Fruit fly (Drosophila melanogaster): ENCODE results near the gene CG15756.

CG15756 gene

DNA sequence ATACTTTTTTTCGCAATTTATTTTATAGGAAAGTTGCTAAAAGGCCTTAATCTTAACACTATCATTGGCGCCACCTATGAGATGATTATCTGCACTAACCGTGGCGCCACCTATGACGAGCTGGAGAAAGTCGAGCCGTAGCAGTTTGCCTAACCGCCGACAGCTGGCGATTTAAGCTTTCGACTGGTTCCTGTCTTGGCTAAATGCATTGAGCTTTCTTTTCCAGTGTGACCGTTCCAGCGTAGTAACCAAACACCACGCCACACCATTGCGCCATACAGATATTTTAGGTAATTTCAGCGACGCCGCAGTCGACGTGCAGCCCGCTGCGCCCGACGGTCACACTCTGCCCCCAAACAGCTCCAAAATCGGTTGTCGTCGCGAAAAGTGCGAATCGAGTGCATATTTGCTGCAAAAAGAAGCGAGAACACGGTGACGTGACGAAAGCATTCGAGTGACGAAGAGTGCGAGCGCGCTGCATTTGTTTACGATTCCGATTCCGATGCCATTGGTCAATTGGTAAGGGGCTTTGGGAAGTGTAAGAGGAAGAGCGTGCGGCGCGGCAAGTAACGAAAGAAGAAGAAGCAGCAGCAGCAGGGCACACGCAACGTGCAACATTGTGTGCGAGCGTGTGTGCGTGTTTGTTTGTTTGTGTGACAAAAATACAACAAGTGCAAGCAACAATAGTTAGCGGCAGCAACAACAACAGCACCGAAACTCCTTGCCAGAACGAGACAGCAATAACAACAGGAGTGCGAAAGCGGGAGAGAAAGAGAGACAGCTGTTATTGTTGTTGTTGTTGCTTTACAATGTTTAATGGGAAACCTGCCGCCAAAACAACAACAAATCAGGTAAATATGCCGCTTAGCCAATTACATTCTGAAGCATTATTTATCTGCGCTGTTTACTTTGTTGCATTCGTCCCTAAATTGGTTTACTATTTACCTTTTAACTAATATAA, 29.6 kb downstream of the CG15756 start, which contains the start of the genes CG46311 and Tpst (continued):
- peak; percentile 61 for TF ChIP-seq caup (GFP tag; optimal IDR thresholded peaks at IDR 0.05; ENCODE audit: severe bottlenecking)
- TF ChIP-seq scrt (GFP tag; optimal IDR thresholded peaks at IDR 0.05), result peak; percentile 48
- TF ChIP-seq sens-2 (GFP tag; IDR thresholded peaks at IDR 0.05), result peak; percentile 47; the same call in 1 of the 2 replicates
- peak; percentile 21 for TF ChIP-seq tio (GFP tag; optimal IDR thresholded peaks at IDR 0.05)
- TF ChIP-seq CG16863 (GFP tag; optimal IDR thresholded peaks at IDR 0.05), result peak; percentile 48
- peak; percentile 62 for TF ChIP-seq CG9609 (GFP tag; optimal IDR thresholded peaks at IDR 0.05)
- TF ChIP-seq Ets97D (GFP tag; optimal IDR thresholded peaks at IDR 0.05), result peak; percentile 78
- TF ChIP-seq bbx (GFP tag; IDR thresholded peaks at IDR 0.05; ENCODE audit: partially characterized antibody), result peak; percentile 33; the same call in 1 of the 2 replicates
- TF ChIP-seq twi (tag; optimal IDR thresholded peaks at IDR 0.05), result no peak
- peak; percentile 66 for TF ChIP-seq pnt (GFP tag; optimal IDR thresholded peaks at IDR 0.05)
- TF ChIP-seq ci (GFP tag; IDR thresholded peaks at IDR 0.05), result peak; percentile 75
- peak; percentile 49 for TF ChIP-seq Bdp1 (GFP tag; optimal IDR thresholded peaks at IDR 0.05)
- peak; percentile 4 for TF ChIP-seq ERR (GFP tag; optimal IDR thresholded peaks at IDR 0.05)
- TF ChIP-seq fd64A (GFP tag; optimal IDR thresholded peaks at IDR 0.05), result no peak
- TF ChIP-seq CG6854 (GFP tag; optimal IDR thresholded peaks at IDR 0.05), result no peak
- TF ChIP-seq HmgD (GFP tag; optimal IDR thresholded peaks at IDR 0.05), result peak; percentile 83
- peak; percentile 56 for TF ChIP-seq CG10366 (GFP tag; IDR thresholded peaks at IDR 0.05)
- TF ChIP-seq B-H2 (GFP tag; optimal IDR thresholded peaks at IDR 0.05), result peak; percentile 37
- TF ChIP-seq Sry-β (GFP tag; optimal IDR thresholded peaks at IDR 0.05), result no peak
- TF ChIP-seq sr (GFP tag; IDR thresholded peaks at IDR 0.05), result peak; percentile 43; the same call in 2 of the 3 replicates
- TF ChIP-seq Jarid2 (GFP tag; optimal IDR thresholded peaks at IDR 0.05), result peak; percentile 78
- peak; percentile 21; the same call in 1 of the 3 replicates for TF ChIP-seq row (GFP tag; IDR thresholded peaks at IDR 0.05)
- peak; percentile 36 for TF ChIP-seq CG10209 (GFP tag; optimal IDR thresholded peaks at IDR 0.05)
- peak; percentile 31; the same call in 1 of the 2 replicates for TF ChIP-seq wor (GFP tag; IDR thresholded peaks at IDR 0.05)
- TF ChIP-seq Rx (GFP tag; IDR thresholded peaks at IDR 0.05), result peak; percentile 21; the same call in 1 of the 2 replicates
- TF ChIP-seq gcm2 (GFP tag; optimal IDR thresholded peaks at IDR 0.05), result no peak
- no peak for TF ChIP-seq vfl (GFP tag; optimal IDR thresholded peaks at IDR 0.05)
- TF ChIP-seq CG15479 (GFP tag; optimal IDR thresholded peaks at IDR 0.05), result no peak
- TF ChIP-seq Dref (GFP tag; IDR thresholded peaks at IDR 0.05), result peak; percentile 44; the same call in 1 of the 2 replicates
- peak; percentile 44 for TF ChIP-seq CoRest (tag; optimal IDR thresholded peaks at IDR 0.05)
- no peak for TF ChIP-seq CG7271 (tag; optimal IDR thresholded peaks at IDR 0.05)
- TF ChIP-seq NFAT (GFP tag; IDR thresholded peaks at IDR 0.05), result peak; percentile 83
- peak; percentile 74 for TF ChIP-seq Nf-YC (tag; optimal IDR thresholded peaks at IDR 0.05)
- TF ChIP-seq Vsx1 (GFP tag; optimal IDR thresholded peaks at IDR 0.05), result no peak
- peak; percentile 58 for TF ChIP-seq ara (GFP tag; IDR thresholded peaks at IDR 0.05)
- peak; percentile 12 for TF ChIP-seq bigmax (GFP tag; optimal IDR thresholded peaks at IDR 0.05)
- peak; percentile 17; the same call in 1 of the 3 replicates for TF ChIP-seq HLH4C (GFP tag; IDR thresholded peaks at IDR 0.05; ENCODE audit: partially characterized antibody)
- no peak for TF ChIP-seq ranshi (GFP tag; IDR thresholded peaks at IDR 0.05)
- TF ChIP-seq dimm (GFP tag; IDR thresholded peaks at IDR 0.05), result no peak
- peak; percentile 73 for TF ChIP-seq cg (GFP tag; optimal IDR thresholded peaks at IDR 0.05)
- TF ChIP-seq nmo (GFP tag; optimal IDR thresholded peaks at IDR 0.05), result peak; percentile 48
- TF ChIP-seq lab (GFP tag; optimal IDR thresholded peaks at IDR 0.05), result peak; percentile 42
- TF ChIP-seq esg (GFP tag; conservative IDR thresholded peaks at IDR 0.05), result peak; percentile 27; the same call in 1 of the 2 replicates
- TF ChIP-seq Atf-2 (GFP tag; optimal IDR thresholded peaks at IDR 0.05), result peak; percentile 31
- TF ChIP-seq zfh1 (GFP tag; IDR thresholded peaks at IDR 0.05), result peak; percentile 72; the same call in 2 of the 3 replicates
- TF ChIP-seq dmrt99B (tag; optimal IDR thresholded peaks at IDR 0.05), result peak; percentile 29
- TF ChIP-seq Hand (GFP tag; optimal IDR thresholded peaks at IDR 0.05), result no peak
- TF ChIP-seq Atf3 (GFP tag; optimal IDR thresholded peaks at IDR 0.05), result peak; percentile 32
